Worm (Caenorhabditis elegans) whole organism, L3 larva: Measurements from ENCODE around the gene unc-4.

Experiments
- ceh-82 ChIP-seq: fragments of 150-350 bp; optimal IDR thresholded peaks from 2 replicates; lab custom pipeline; 2014; ENCODE audit warnings: missing biosample characterization, missing genetic modification characterization
- elt-2 ChIP-seq: sonication (generic microtip); optimal IDR thresholded peaks from 2 replicates; lab custom pipeline; 2016; ENCODE audit warnings: missing genetic modification reagents, mild to moderate bottlenecking, missing genetic modification characterization, missing compliant biosample characterization
- pha-4 ChIP-seq: fragments of 150-350 bp; optimal IDR thresholded peaks from 2 replicates; lab custom pipeline; 2014; ENCODE audit warnings: missing biosample characterization, missing genetic modification reagents, missing genetic modification characterization
- sea-2 ChIP-seq: fragments of 150-350 bp; sonication (generic microtip); optimal IDR thresholded peaks from 4 replicates; lab custom pipeline; 2014; ENCODE audit warnings: missing biosample characterization, missing genetic modification reagents, missing genetic modification characterization
- tbx-2 ChIP-seq: sonication (generic microtip); optimal IDR thresholded peaks from 2 replicates; lab custom pipeline; 2016; ENCODE audit warnings: mild to moderate bottlenecking, missing genetic modification characterization, missing compliant biosample characterization
- unc-39 ChIP-seq: sonication (generic microtip); optimal IDR thresholded peaks from 4 replicates; lab custom pipeline; 2017; ENCODE audit warnings: missing biosample characterization, missing genetic modification characterization
- unc-62 ChIP-seq: fragments of 150-350 bp; sonication (generic microtip); optimal IDR thresholded peaks from 4 replicates; lab custom pipeline; 2014; ENCODE audit warnings: missing biosample characterization, missing genetic modification reagents, missing genetic modification characterization

DNA sequence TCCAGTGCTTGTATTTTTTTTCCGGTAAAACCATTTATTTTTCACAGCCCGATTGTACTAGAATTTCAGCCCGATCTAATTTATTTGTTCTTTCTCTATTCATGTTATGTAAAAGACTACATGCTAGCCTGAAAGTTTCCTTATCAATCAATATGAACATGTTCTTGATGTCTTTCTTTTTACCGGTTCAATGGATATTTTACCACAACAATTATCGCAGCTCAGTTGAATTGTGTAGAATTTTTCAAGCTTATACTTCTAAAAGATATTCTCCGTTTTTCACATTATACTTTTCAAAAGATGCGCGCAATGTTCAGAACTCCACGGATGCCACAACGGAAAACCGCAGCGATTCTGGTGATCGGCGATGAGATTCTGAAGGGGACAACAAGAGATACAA is 43.7 kb upstream of the unc-4 start, which contains the start of gene flad-1:
- TF ChIP-seq tbx-2 (tag; lab: Kevin White, UChicago) (no peak), sea-2 (GFP tag; lab: Kevin White, UChicago) (no peak), unc-62 (GFP tag; lab: Kevin White, UChicago) (no peak), elt-2 (tag; lab: Kevin White, UChicago) (no peak), ceh-82 (tag; lab: Kevin White, UChicago) (no peak), unc-39 (tag; lab: Kevin White, UChicago) (no peak), pha-4 (tag; lab: Kevin White, UChicago) (no peak)
